Fruit fly (Drosophila melanogaster): Measurements from ENCODE around the gene Eaf6.

Eaf6 gene

DNA sequence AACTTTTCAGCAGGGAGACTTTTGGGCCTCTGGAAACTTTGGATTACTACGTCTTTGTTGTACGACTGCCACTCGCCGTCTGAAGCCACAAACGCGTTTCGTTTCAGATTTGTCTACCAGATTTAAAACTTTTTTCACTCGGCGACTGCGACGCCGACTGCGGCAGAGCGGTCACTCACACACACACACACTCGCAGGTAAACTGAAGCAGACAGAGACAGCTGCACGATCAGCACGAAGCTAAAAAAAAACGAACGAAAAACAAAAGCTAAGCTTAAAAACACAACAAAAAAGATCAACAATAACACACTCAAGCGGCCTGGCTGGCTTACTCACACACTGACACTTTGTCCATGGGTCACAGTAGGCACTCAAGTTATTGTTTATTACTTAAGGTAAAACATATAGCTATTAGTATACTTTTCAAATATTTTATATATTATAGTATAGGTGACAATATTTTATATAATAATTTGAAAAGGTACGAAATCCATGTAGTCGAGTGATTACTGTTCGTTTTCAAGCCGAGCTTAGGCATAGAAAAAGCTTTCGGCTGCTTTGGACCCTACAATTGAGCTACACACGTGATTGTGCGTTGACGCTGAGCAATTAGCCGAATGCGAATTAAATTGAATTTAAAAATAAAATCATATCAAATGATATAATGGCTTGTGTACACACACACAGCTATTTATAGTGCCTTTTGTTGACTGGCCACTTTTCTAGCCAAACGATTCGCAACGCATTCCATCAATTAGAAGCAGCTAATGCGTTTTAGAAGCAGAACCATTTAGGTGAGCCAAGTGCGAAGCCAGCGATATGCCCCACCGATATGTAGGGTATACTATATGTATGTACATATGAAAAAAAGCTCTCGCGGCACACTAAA, 30.6 kb downstream of the Eaf6 start, which contains the start of gene Msr-110 (continued):
- TF ChIP-seq Dip3 (GFP tag; optimal IDR thresholded peaks at IDR 0.05) (peak; percentile 70), gcm2 (GFP tag; optimal IDR thresholded peaks at IDR 0.05) (peak; percentile 43), CG8388 (GFP tag; optimal IDR thresholded peaks at IDR 0.05) (peak; percentile 72), CG17359 (tag; optimal IDR thresholded peaks at IDR 0.05) (peak; percentile 94), ham (GFP tag; IDR thresholded peaks at IDR 0.05) (peak; percentile 36), D (optimal IDR thresholded peaks at IDR 0.05) (no peak), D (GFP tag; optimal IDR thresholded peaks at IDR 0.05) (peak; percentile 84), CG8478 (optimal IDR thresholded peaks at IDR 0.05) (no peak), psq (GFP tag; optimal IDR thresholded peaks at IDR 0.05) (peak; percentile 59), hbn (GFP tag; IDR thresholded peaks at IDR 0.05; ENCODE audit: partially characterized antibody) (no peak), Dip2 (GFP tag; IDR thresholded peaks at IDR 0.05) (peak; percentile 42; the same call in 1 of the 2 replicates), mirr (GFP tag; optimal IDR thresholded peaks at IDR 0.05) (peak; percentile 61), p53 (GFP tag; optimal IDR thresholded peaks at IDR 0.05) (peak; percentile 35), Neu2 (GFP tag; optimal IDR thresholded peaks at IDR 0.05; ENCODE audit: borderline replicate concordance) (peak; percentile 3), CG7271 (tag; optimal IDR thresholded peaks at IDR 0.05) (peak; percentile 28), Med (GFP tag) (peak; percentile 95), Taf1 (GFP tag; IDR thresholded peaks at IDR 0.05) (peak; percentile 86), CG31441 (GFP tag; IDR thresholded peaks at IDR 0.05) (peak; percentile 92), nerfin-2 (GFP tag; IDR thresholded peaks at IDR 0.05; ENCODE audit: partially characterized antibody) (no peak), CG7372 (GFP tag; IDR thresholded peaks at IDR 0.05) (peak; percentile 85), Oli (tag; optimal IDR thresholded peaks at IDR 0.05) (peak; percentile 93), CG16863 (GFP tag; optimal IDR thresholded peaks at IDR 0.05) (peak; percentile 79), Mes4 (GFP tag; optimal IDR thresholded peaks at IDR 0.05) (peak; percentile 67), Rx (GFP tag; IDR thresholded peaks at IDR 0.05) (peak; percentile 66), Chrac-16 (GFP tag; optimal IDR thresholded peaks at IDR 0.05) (peak; percentile 65), ro (GFP tag; IDR thresholded peaks at IDR 0.05) (peak; percentile 82), CG16815 (GFP tag; optimal IDR thresholded peaks at IDR 0.05) (peak; percentile 75), CG6765 (GFP tag; optimal IDR thresholded peaks at IDR 0.05) (peak; percentile 86), CG10366 (GFP tag; IDR thresholded peaks at IDR 0.05) (peak; percentile 90), Pdp1 (GFP tag; optimal IDR thresholded peaks at IDR 0.05) (peak; percentile 73 to 77), bowl (GFP tag; IDR thresholded peaks at IDR 0.05) (peak; percentile 72), zen2 (GFP tag; IDR thresholded peaks at IDR 0.05; ENCODE audit: partially characterized antibody) (no peak), ind (GFP tag; optimal IDR thresholded peaks at IDR 0.05) (peak; percentile 86), CG2199 (GFP tag; IDR thresholded peaks at IDR 0.05) (no peak; the same call in 2 of the 3 replicates), Sox102F (GFP tag; optimal IDR thresholded peaks at IDR 0.05) (peak; percentile 93), dan (GFP tag; IDR thresholded peaks at IDR 0.05) (peak; percentile 35; the same call in 1 of the 2 replicates), Tbp (GFP tag; optimal IDR thresholded peaks at IDR 0.05) (no peak), Dad (GFP tag; optimal IDR thresholded peaks at IDR 0.05) (peak; percentile 81), CG4282 (GFP tag; optimal IDR thresholded peaks at IDR 0.05) (peak; percentile 33), Deaf1 (tag; optimal IDR thresholded peaks at IDR 0.05) (peak; percentile 77), dmrt99B (tag; optimal IDR thresholded peaks at IDR 0.05) (peak; percentile 96), grau (tag; optimal IDR thresholded peaks at IDR 0.05) (peak; percentile 98), Eip74EF (GFP tag; optimal IDR thresholded peaks at IDR 0.05) (peak in 1 of 2 experiments; percentile 86), CG13624 (GFP tag; optimal IDR thresholded peaks at IDR 0.05) (peak; percentile 78), CG6175 (GFP tag; IDR thresholded peaks at IDR 0.05) (peak; percentile 52; the same call in 2 of the 3 replicates), zen (tag; optimal IDR thresholded peaks at IDR 0.05) (peak; percentile 40), CG1647 (GFP tag; optimal IDR thresholded peaks at IDR 0.05) (peak; percentile 40), CG8944 (GFP tag; optimal IDR thresholded peaks at IDR 0.05) (peak; percentile 64), HLH4C (GFP tag; IDR thresholded peaks at IDR 0.05; ENCODE audit: partially characterized antibody) (no peak)
